Fruit fly (Drosophila melanogaster) whole organism, embryonic: Measurements from ENCODE around the gene Atg5.

Experiments used
- ATbp ChIP-seq: fragments of 200-800 bp; sonication (Bioruptor generic); optimal IDR thresholded peaks from 2 replicates; lab custom pipeline; 2017; ENCODE audit warnings: missing biosample characterization, mild to moderate bottlenecking, missing genetic modification characterization, missing genetic modification reagents
- CG10321 ChIP-seq: fragments of 200-800 bp; sonication (Bioruptor generic); IDR thresholded peaks from 2 replicates; pipeline ENCODE4 v1.3.6; 2022; ENCODE audit warnings: missing biosample characterization, missing genetic modification characterization
- CG11093 ChIP-seq: fragments of 200-800 bp; sonication (Bioruptor generic); IDR thresholded peaks from 3 replicates; pipeline ENCODE4 v1.3.6; 2022; ENCODE audit warnings: missing biosample characterization, missing genetic modification characterization
- CG11456 ChIP-seq: fragments of 200-800 bp; sonication (Bioruptor generic); IDR thresholded peaks from 3 replicates; pipeline ENCODE4 v1.3.6; 2022; ENCODE audit warnings: missing biosample characterization, missing genetic modification characterization
- CG11695 ChIP-seq: fragments of 200-800 bp; sonication (Bioruptor generic); IDR thresholded peaks from 3 replicates; pipeline ENCODE4 v1.3.6; 2022; ENCODE audit warnings: missing biosample characterization, missing genetic modification characterization
- CG12299 ChIP-seq: fragments of 200-800 bp; sonication (Bioruptor generic); optimal IDR thresholded peaks from 2 replicates; lab custom pipeline; 2018; ENCODE audit warnings: missing biosample characterization, mild to moderate bottlenecking, missing genetic modification characterization
- CG12391 ChIP-seq: fragments of 200-800 bp; sonication (Bioruptor generic); optimal IDR thresholded peaks from 3 replicates; lab custom pipeline; 2018; ENCODE audit warnings: missing biosample characterization, mild to moderate bottlenecking, missing genetic modification characterization, moderate library complexity
- CG12744 ChIP-seq: fragments of 200-800 bp; sonication (Bioruptor generic); optimal IDR thresholded peaks from 2 replicates; lab custom pipeline; 2016; ENCODE audit warnings: missing biosample characterization, missing genetic modification characterization
- CG13296 ChIP-seq: fragments of 200-800 bp; sonication (Bioruptor generic); optimal IDR thresholded peaks from 3 replicates; lab custom pipeline; 2018; ENCODE audit warnings: missing biosample characterization, mild to moderate bottlenecking, missing genetic modification characterization
- CG13424 ChIP-seq: fragments of 200-800 bp; sonication (Bioruptor generic); optimal IDR thresholded peaks from 2 replicates; lab custom pipeline; 2019; ENCODE audit warnings: missing biosample characterization, mild to moderate bottlenecking, missing genetic modification characterization, moderate library complexity
- CG13624 ChIP-seq: fragments of 200-800 bp; sonication (Bioruptor generic); optimal IDR thresholded peaks from 2 replicates; lab custom pipeline; 2016; ENCODE audit warnings: missing biosample characterization, missing genetic modification characterization
- CG13894 ChIP-seq: fragments of 200-800 bp; sonication (Bioruptor generic); optimal IDR thresholded peaks from 3 replicates; lab custom pipeline; 2018; ENCODE audit warnings: missing biosample characterization, mild to moderate bottlenecking, missing genetic modification characterization, moderate library complexity
- CG14441 ChIP-seq: fragments of 200-800 bp; sonication (Bioruptor generic); IDR thresholded peaks from 2 replicates; pipeline ENCODE4 v1.3.6; 2022; ENCODE audit warnings: missing biosample characterization, missing genetic modification characterization
- CG1647 ChIP-seq: fragments of 200-800 bp; sonication (Bioruptor generic); optimal IDR thresholded peaks from 3 replicates; lab custom pipeline; 2016; ENCODE audit warnings: missing biosample characterization, missing genetic modification characterization
- CG16815 ChIP-seq: fragments of 200-800 bp; sonication (Bioruptor generic); optimal IDR thresholded peaks from 3 replicates; lab custom pipeline; 2017; ENCODE audit warnings: missing biosample characterization, mild to moderate bottlenecking, missing genetic modification characterization
- CG17568 ChIP-seq: fragments of 200-800 bp; sonication (Bioruptor generic); optimal IDR thresholded peaks from 2 replicates; lab custom pipeline; 2018; ENCODE audit warnings: missing biosample characterization, mild to moderate bottlenecking, missing genetic modification characterization, moderate library complexity
- CG1792 ChIP-seq: fragments of 200-800 bp; sonication (Bioruptor generic); optimal IDR thresholded peaks from 2 replicates; lab custom pipeline; 2016; ENCODE audit warnings: missing biosample characterization, missing genetic modification characterization
- CG34422 ChIP-seq: fragments of 200-800 bp; sonication (Bioruptor generic); IDR thresholded peaks from 3 replicates; pipeline ENCODE4 v1.3.6; 2022; ENCODE audit warnings: missing biosample characterization, missing genetic modification characterization
- CG5180 ChIP-seq: fragments of 200-800 bp; sonication (Bioruptor generic); optimal IDR thresholded peaks from 3 replicates; lab custom pipeline; 2017; ENCODE audit warnings: missing biosample characterization, missing genetic modification characterization, mild to moderate bottlenecking, moderate library complexity, missing genetic modification reagents
- CG5245 ChIP-seq: fragments of 200-800 bp; sonication (Bioruptor generic); optimal IDR thresholded peaks from 3 replicates; lab custom pipeline; 2016; ENCODE audit warnings: missing biosample characterization, missing genetic modification characterization
- CG6175 ChIP-seq: fragments of 200-800 bp; sonication (Bioruptor generic); IDR thresholded peaks from 3 replicates; pipeline ENCODE4 v1.3.6; 2022; ENCODE audit warnings: missing biosample characterization, missing genetic modification characterization
- CG6854 ChIP-seq: fragments of 200-800 bp; sonication (Bioruptor generic); optimal IDR thresholded peaks from 3 replicates; lab custom pipeline; 2017; ENCODE audit warnings: missing biosample characterization, mild to moderate bottlenecking, missing genetic modification characterization
- CG8089 ChIP-seq: fragments of 200-800 bp; sonication (Bioruptor generic); optimal IDR thresholded peaks from 3 replicates; lab custom pipeline; 2016; ENCODE audit warnings: missing biosample characterization, missing genetic modification characterization
- CG9609 ChIP-seq: fragments of 200-800 bp; sonication (Bioruptor generic); optimal IDR thresholded peaks from 3 replicates; lab custom pipeline; 2016; ENCODE audit warnings: missing biosample characterization, missing genetic modification characterization
- E2f1 ChIP-seq: fragments of 200-800 bp; sonication (Bioruptor generic); IDR thresholded peaks from 2 replicates; pipeline ENCODE4 v1.3.6; 2022; ENCODE audit warnings: missing biosample characterization, missing genetic modification characterization
- Eip74EF ChIP-seq, 2 experiments: fragments of 200-800 bp in 1 of 2; fragments of >200 bp in 1 of 2; sonication (Bioruptor generic) in 1 of 2; optimal IDR thresholded peaks; 2 replicates each; lab custom pipeline; 2017 to 2019; ENCODE audit warnings: missing biosample characterization in 2 of 2, missing genetic modification characterization in 2 of 2, mild to moderate bottlenecking in 1 of 2, moderate library complexity in 1 of 2
- Fer1 ChIP-seq: fragments of 200-800 bp; sonication (Bioruptor generic); optimal IDR thresholded peaks from 2 replicates; lab custom pipeline; 2017; ENCODE audit warnings: missing biosample characterization, mild to moderate bottlenecking, missing genetic modification characterization
- HLH3B ChIP-seq: fragments of 200-800 bp; sonication (Bioruptor generic); IDR thresholded peaks from 2 replicates; pipeline ENCODE4 v1.3.6; 2022; ENCODE audit warnings: missing biosample characterization, missing genetic modification characterization
- HmgZ ChIP-seq: fragments of 200-800 bp; sonication (Bioruptor generic); optimal IDR thresholded peaks from 2 replicates; lab custom pipeline; 2018; ENCODE audit warnings: missing biosample characterization, mild to moderate bottlenecking, missing genetic modification characterization
- Hmx ChIP-seq: fragments of 200-800 bp; sonication (Bioruptor generic); optimal IDR thresholded peaks from 2 replicates; lab custom pipeline; 2016; ENCODE audit warnings: missing biosample characterization, missing genetic modification characterization
- Hr39 ChIP-seq: fragments of >200 bp; optimal IDR thresholded peaks from 2 replicates; lab custom pipeline; 2017
- MBD-R2 ChIP-seq: fragments of 200-800 bp; sonication (Bioruptor generic); IDR thresholded peaks from 2 replicates; pipeline ENCODE4 v1.3.6; 2022; ENCODE audit warnings: missing biosample characterization, missing genetic modification characterization
- Oaz ChIP-seq: fragments of 200-800 bp; sonication (Bioruptor generic); IDR thresholded peaks from 2 replicates; pipeline ENCODE4 v1.3.6; 2022; ENCODE audit warnings: missing biosample characterization, missing genetic modification characterization
- Optix ChIP-seq: fragments of 200-800 bp; sonication (Bioruptor generic); IDR thresholded peaks from 3 replicates; pipeline ENCODE4 v1.3.6; 2022; ENCODE audit warnings: missing biosample characterization, missing genetic modification characterization
- Sin3A ChIP-seq: fragments of >200 bp; optimal IDR thresholded peaks from 2 replicates; lab custom pipeline; 2018
- Sry-δ ChIP-seq: fragments of 200-800 bp; sonication (Bioruptor generic); optimal IDR thresholded peaks from 2 replicates; lab custom pipeline; 2016; ENCODE audit warnings: missing biosample characterization, missing genetic modification characterization
- bigmax ChIP-seq: fragments of 200-800 bp; sonication (Bioruptor generic); optimal IDR thresholded peaks from 2 replicates; lab custom pipeline; 2018; ENCODE audit warnings: missing biosample characterization, mild to moderate bottlenecking, missing genetic modification characterization
- cato ChIP-seq: fragments of 200-800 bp; sonication (Bioruptor generic); optimal IDR thresholded peaks from 2 replicates; lab custom pipeline; 2016; ENCODE audit warnings: missing biosample characterization, missing genetic modification characterization, borderline replicate concordance
- crol ChIP-seq: fragments of 200-800 bp; sonication (Bioruptor generic); IDR thresholded peaks from 2 replicates; pipeline ENCODE4 v1.3.6; 2022; ENCODE audit warnings: missing biosample characterization, missing genetic modification characterization
- dpn ChIP-seq, 2 experiments: fragments of 200-800 bp; sonication (Bioruptor generic); optimal IDR thresholded peaks; 3 replicates each; lab custom pipeline; 2016; ENCODE audit warnings: missing biosample characterization in 2 of 2, missing genetic modification characterization in 2 of 2
- fu2 ChIP-seq: fragments of 200-800 bp; sonication (Bioruptor generic); optimal IDR thresholded peaks from 2 replicates; lab custom pipeline; 2016; ENCODE audit warnings: missing biosample characterization, missing genetic modification characterization
- jumu ChIP-seq: fragments of 200-800 bp; sonication (Bioruptor generic); optimal IDR thresholded peaks from 3 replicates; lab custom pipeline; 2016; ENCODE audit warnings: missing biosample characterization, missing genetic modification characterization
- nmo ChIP-seq: fragments of 200-800 bp; sonication (Bioruptor generic); optimal IDR thresholded peaks from 2 replicates; lab custom pipeline; 2018; ENCODE audit warnings: missing biosample characterization, mild to moderate bottlenecking, missing genetic modification characterization, moderate library complexity
- org-1 ChIP-seq: fragments of 200-800 bp; sonication (Bioruptor generic); optimal IDR thresholded peaks from 2 replicates; lab custom pipeline; 2017; ENCODE audit warnings: missing biosample characterization, missing genetic modification characterization
- sug ChIP-seq: fragments of 200-800 bp; optimal IDR thresholded peaks from 2 replicates; lab custom pipeline; 2019; ENCODE audit warnings: missing biosample characterization, mild to moderate bottlenecking, missing genetic modification characterization, moderate library complexity
- tap ChIP-seq: fragments of 200-800 bp; optimal IDR thresholded peaks from 3 replicates; lab custom pipeline; 2019; ENCODE audit warnings: missing biosample characterization, mild to moderate bottlenecking, missing genetic modification characterization, moderate library complexity
- trh ChIP-seq: fragments of 200-800 bp; sonication (Bioruptor generic); optimal IDR thresholded peaks from 2 replicates; lab custom pipeline; 2016; ENCODE audit warnings: missing biosample characterization, missing genetic modification characterization
- tx ChIP-seq: fragments of 200-800 bp; sonication (Bioruptor generic); optimal IDR thresholded peaks from 2 replicates; lab custom pipeline; 2016; ENCODE audit warnings: missing biosample characterization, missing genetic modification characterization
- vnd ChIP-seq: fragments of 200-800 bp; sonication (Bioruptor generic); IDR thresholded peaks from 3 replicates; pipeline ENCODE4 v1.3.6; 2022; ENCODE audit warnings: missing biosample characterization, missing genetic modification characterization; ENCODE audit not compliant: partially characterized antibody
- z ChIP-seq: fragments of 200-800 bp; sonication (Bioruptor generic); IDR thresholded peaks from 3 replicates; pipeline ENCODE4 v1.3.6; 2022; ENCODE audit warnings: missing biosample characterization, missing genetic modification characterization
- zen2 ChIP-seq: fragments of 200-800 bp; sonication (Bioruptor generic); IDR thresholded peaks from 3 replicates; pipeline ENCODE4 v1.3.6; 2022; ENCODE audit warnings: missing biosample characterization, missing genetic modification characterization; ENCODE audit not compliant: partially characterized antibody

Atg5 gene

DNA sequence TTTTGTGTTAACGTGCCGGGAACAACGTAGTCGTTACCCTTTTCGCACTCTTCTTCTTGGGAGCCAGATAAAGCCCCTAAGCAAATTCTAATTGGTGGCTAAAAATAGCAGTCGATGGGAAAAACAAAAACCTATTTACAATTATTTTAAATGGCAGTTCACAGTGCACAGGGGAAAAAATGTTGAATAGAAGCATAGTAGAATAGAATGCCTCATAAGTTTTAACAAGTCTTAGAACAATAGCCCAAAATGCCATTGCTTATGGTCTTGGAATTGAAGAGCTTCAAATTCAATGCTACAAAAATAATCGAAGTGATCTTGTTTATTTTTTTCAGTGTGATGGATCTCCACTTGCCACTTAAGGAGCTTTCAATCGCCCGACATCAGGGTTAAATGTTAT is 8.9 kb upstream of the Atg5 start (continued):
- TF ChIP-seq ATbp (GFP tag; lab: Kevin White, UChicago) (peak; percentile 29), org-1 (peak; percentile 24), Optix (GFP tag; lab: Robert Waterston, UW) (peak; percentile 42; the same call in 1 of the 3 replicates), tx (peak; percentile 60), Hr39 (lab: Kevin White, UChicago) (no peak), dpn (GFP tag; optimal IDR thresholded peaks at IDR 0.05; lab: Kevin White, UChicago) (peak; percentile 74), CG11456 (peak; percentile 72; the same call in 1 of the 3 replicates), CG12391 (peak; percentile 54), Sin3A (no peak), trh (GFP tag; lab: Kevin White, UChicago) (peak; percentile 5), MBD-R2 (GFP tag; lab: Robert Waterston, UW) (peak; percentile 61; the same call in 1 of the 2 replicates), CG6854 (GFP tag; lab: Kevin White, UChicago) (no peak), cato (peak; percentile 26), vnd (no peak), CG13424 (tag; lab: Kevin White, UChicago) (peak; percentile 62), CG11093 (GFP tag; lab: Robert Waterston, UW) (no peak), E2f1 (GFP tag; lab: Robert Waterston, UW) (peak; percentile 46), zen2 (GFP tag; lab: Robert Waterston, UW) (no peak), CG13624 (peak; percentile 71), HLH3B (GFP tag; lab: Robert Waterston, UW) (peak; percentile 38; the same call in 1 of the 2 replicates), CG34422 (GFP tag; lab: Robert Waterston, UW) (peak; percentile 77), sug (tag; lab: Kevin White, UChicago) (peak; percentile 62), nmo (GFP tag; lab: Kevin White, UChicago) (peak; percentile 53), CG12299 (no peak), CG13894 (peak; percentile 55), CG11695 (GFP tag; lab: Robert Waterston, UW) (peak; percentile 66; the same call in 1 of the 3 replicates), Fer1 (GFP tag; lab: Kevin White, UChicago) (peak; percentile 66), CG1792 (GFP tag; lab: Kevin White, UChicago) (peak; percentile 35), CG9609 (GFP tag; lab: Kevin White, UChicago) (peak; percentile 55), CG8089 (GFP tag; lab: Kevin White, UChicago) (peak; percentile 60), CG16815 (GFP tag; lab: Kevin White, UChicago) (peak; percentile 10), bigmax (GFP tag; lab: Kevin White, UChicago) (no peak), Oaz (GFP tag; lab: Robert Waterston, UW) (peak; percentile 66), fu2 (GFP tag; lab: Kevin White, UChicago) (peak; percentile 60), CG13296 (peak; percentile 55), crol (no peak), CG1647 (GFP tag; lab: Kevin White, UChicago) (peak; percentile 53), Sry-δ (GFP tag; lab: Kevin White, UChicago) (peak; percentile 32), CG14441 (GFP tag; lab: Robert Waterston, UW) (peak; percentile 62), Hmx (GFP tag; lab: Kevin White, UChicago) (no peak), Eip74EF (GFP tag; optimal IDR thresholded peaks at IDR 0.05; lab: Kevin White, UChicago) (no peak), z (GFP tag; lab: Robert Waterston, UW) (no peak), CG6175 (peak; percentile 73; the same call in 2 of the 3 replicates), CG12744 (GFP tag; lab: Kevin White, UChicago) (peak; percentile 74), jumu (peak; percentile 43), CG5245 (GFP tag; lab: Kevin White, UChicago) (peak; percentile 30), CG5180 (GFP tag; lab: Kevin White, UChicago) (no peak), CG10321 (GFP tag; lab: Robert Waterston, UW) (no peak), CG17568 (GFP tag; lab: Kevin White, UChicago) (peak; percentile 17), HmgZ (tag; lab: Kevin White, UChicago) (peak; percentile 83), tap (tag; lab: Kevin White, UChicago) (peak; percentile 9)
